Fruit fly (Drosophila melanogaster) whole organism, embryonic: ENCODE results near the gene CG2962.
A peak's percentile ranks its signal among the peaks of the same experiment; 100 is the strongest.

Experiments used
- CG10543 ChIP-seq: fragments of 200-800 bp; sonication (Bioruptor generic); optimal IDR thresholded peaks from 3 replicates; lab custom pipeline; 2017; ENCODE audit warnings: missing biosample characterization, mild to moderate bottlenecking, missing genetic modification characterization, moderate library complexity
- CG10979 ChIP-seq: fragments of 200-800 bp; sonication (Bioruptor generic); optimal IDR thresholded peaks from 2 replicates; lab custom pipeline; 2018; ENCODE audit warnings: missing biosample characterization, mild to moderate bottlenecking, missing genetic modification characterization, moderate library complexity
- CG11093 ChIP-seq: fragments of 200-800 bp; sonication (Bioruptor generic); IDR thresholded peaks from 3 replicates; pipeline ENCODE4 v1.3.6; 2022; ENCODE audit warnings: missing biosample characterization, missing genetic modification characterization
- CG11456 ChIP-seq: fragments of 200-800 bp; sonication (Bioruptor generic); IDR thresholded peaks from 3 replicates; pipeline ENCODE4 v1.3.6; 2022; ENCODE audit warnings: missing biosample characterization, missing genetic modification characterization
- CG1233 ChIP-seq: fragments of 200-800 bp; sonication (Bioruptor generic); optimal IDR thresholded peaks from 4 replicates; lab custom pipeline; 2018; ENCODE audit warnings: missing biosample characterization, mild to moderate bottlenecking, missing genetic modification characterization
- CG13894 ChIP-seq: fragments of 200-800 bp; sonication (Bioruptor generic); optimal IDR thresholded peaks from 3 replicates; lab custom pipeline; 2018; ENCODE audit warnings: missing biosample characterization, mild to moderate bottlenecking, missing genetic modification characterization, moderate library complexity
- CG14667 ChIP-seq: fragments of 200-800 bp; sonication (Bioruptor generic); IDR thresholded peaks from 2 replicates; pipeline ENCODE4 v1.3.6; 2022; ENCODE audit warnings: missing biosample characterization, missing genetic modification characterization
- CG1603 ChIP-seq: fragments of 200-800 bp; sonication (Bioruptor generic); optimal IDR thresholded peaks from 2 replicates; lab custom pipeline; 2019; ENCODE audit warnings: missing biosample characterization, mild to moderate bottlenecking, missing genetic modification characterization, moderate library complexity
- CG2199 ChIP-seq: fragments of 200-800 bp; sonication (Bioruptor generic); IDR thresholded peaks from 3 replicates; pipeline ENCODE4 v1.3.6; 2022; ENCODE audit warnings: missing biosample characterization, missing genetic modification characterization
- CG2202 ChIP-seq: fragments of 200-800 bp; sonication (Bioruptor generic); optimal IDR thresholded peaks from 2 replicates; lab custom pipeline; 2018; ENCODE audit warnings: missing biosample characterization, mild to moderate bottlenecking, missing genetic modification characterization
- CG32767 ChIP-seq: fragments of 200-800 bp; sonication (Bioruptor generic); IDR thresholded peaks from 2 replicates; pipeline ENCODE4 v1.3.6; 2022; ENCODE audit warnings: missing biosample characterization, missing genetic modification characterization
- CG32772 ChIP-seq: fragments of 200-800 bp; sonication (Bioruptor generic); IDR thresholded peaks from 2 replicates; pipeline ENCODE4 v1.3.6; 2022; ENCODE audit warnings: missing biosample characterization, missing genetic modification characterization
- CG34224 ChIP-seq: fragments of 200-800 bp; sonication (Bioruptor generic); IDR thresholded peaks from 3 replicates; pipeline ENCODE4 v1.3.6; 2022; ENCODE audit warnings: missing biosample characterization, missing genetic modification characterization; ENCODE audit not compliant: partially characterized antibody
- CG34422 ChIP-seq: fragments of 200-800 bp; sonication (Bioruptor generic); IDR thresholded peaks from 3 replicates; pipeline ENCODE4 v1.3.6; 2022; ENCODE audit warnings: missing biosample characterization, missing genetic modification characterization
- CG43689 ChIP-seq: fragments of 200-800 bp; sonication (Bioruptor generic); IDR thresholded peaks from 2 replicates; pipeline ENCODE4 v1.3.6; 2022; ENCODE audit warnings: missing biosample characterization, missing genetic modification characterization
- CG4404 ChIP-seq: fragments of 200-800 bp; sonication (Bioruptor generic); IDR thresholded peaks from 2 replicates; pipeline ENCODE4 v1.3.6; 2022; ENCODE audit warnings: missing biosample characterization, missing genetic modification characterization
- CG4730 ChIP-seq: fragments of 200-800 bp; sonication (Bioruptor generic); IDR thresholded peaks from 2 replicates; pipeline ENCODE4 v1.3.6; 2022; ENCODE audit warnings: missing biosample characterization, missing genetic modification characterization
- CG6175 ChIP-seq: fragments of 200-800 bp; sonication (Bioruptor generic); IDR thresholded peaks from 3 replicates; pipeline ENCODE4 v1.3.6; 2022; ENCODE audit warnings: missing biosample characterization, missing genetic modification characterization
- CG6272 ChIP-seq: fragments of 200-800 bp; sonication (Bioruptor generic); IDR thresholded peaks from 2 replicates; pipeline ENCODE4 v1.3.6; 2022; ENCODE audit warnings: missing biosample characterization, missing genetic modification characterization
- CG7963 ChIP-seq: fragments of 200-800 bp; sonication (Bioruptor generic); IDR thresholded peaks from 3 replicates; pipeline ENCODE4 v1.3.6; 2022; ENCODE audit warnings: missing biosample characterization, missing genetic modification characterization; ENCODE audit not compliant: partially characterized antibody
- CG9437 ChIP-seq: fragments of 200-800 bp; sonication (Bioruptor generic); optimal IDR thresholded peaks from 2 replicates; lab custom pipeline; 2018; ENCODE audit warnings: missing biosample characterization, mild to moderate bottlenecking, missing genetic modification characterization
- CG9876 ChIP-seq: fragments of 200-800 bp; sonication (Bioruptor generic); optimal IDR thresholded peaks from 2 replicates; lab custom pipeline; 2016; ENCODE audit warnings: missing biosample characterization, missing genetic modification characterization
- CrebB ChIP-seq: fragments of 200-800 bp; sonication (Bioruptor generic); optimal IDR thresholded peaks from 3 replicates; lab custom pipeline; 2018; ENCODE audit warnings: missing biosample characterization, mild to moderate bottlenecking, missing genetic modification characterization
- Dip3 ChIP-seq: fragments of 200-800 bp; sonication (Bioruptor generic); optimal IDR thresholded peaks from 3 replicates; lab custom pipeline; 2016; ENCODE audit warnings: missing biosample characterization, missing genetic modification characterization
- Ets65A ChIP-seq: fragments of 200-800 bp; sonication (Bioruptor generic); peaks from one replicate; lab custom pipeline; 2016; ENCODE audit warnings: missing biosample characterization, missing genetic modification characterization
- HLH3B ChIP-seq: fragments of 200-800 bp; sonication (Bioruptor generic); IDR thresholded peaks from 2 replicates; pipeline ENCODE4 v1.3.6; 2022; ENCODE audit warnings: missing biosample characterization, missing genetic modification characterization
- Hey ChIP-seq: fragments of 200-800 bp; sonication (Bioruptor generic); optimal IDR thresholded peaks from 3 replicates; lab custom pipeline; 2018; ENCODE audit warnings: missing biosample characterization, mild to moderate bottlenecking, missing genetic modification characterization
- Lim3 ChIP-seq: fragments of 200-800 bp; sonication (Bioruptor generic); IDR thresholded peaks from 2 replicates; pipeline ENCODE4 v1.3.6; 2022; ENCODE audit warnings: missing biosample characterization, missing genetic modification characterization
- Mrtf ChIP-seq: fragments of 200-800 bp; sonication (Bioruptor generic); IDR thresholded peaks from 3 replicates; pipeline ENCODE4 v1.3.6; 2022; ENCODE audit warnings: missing biosample characterization, missing genetic modification characterization
- Ptx1 ChIP-seq: fragments of 200-800 bp; sonication (Bioruptor generic); IDR thresholded peaks from 2 replicates; pipeline ENCODE4 v1.3.6; 2022; ENCODE audit warnings: missing biosample characterization, missing genetic modification characterization
- Ravus ChIP-seq: fragments of 200-800 bp; sonication (Bioruptor generic); IDR thresholded peaks from 2 replicates; pipeline ENCODE4 v1.3.6; 2022; ENCODE audit warnings: missing biosample characterization, missing genetic modification characterization
- TFAM ChIP-seq: fragments of 200-800 bp; sonication (Bioruptor generic); optimal IDR thresholded peaks from 2 replicates; lab custom pipeline; 2017; ENCODE audit warnings: missing biosample characterization, missing genetic modification characterization, inconsistent platforms
- aop ChIP-seq: fragments of 200-800 bp; sonication (Bioruptor generic); IDR thresholded peaks from 2 replicates; pipeline ENCODE4 v1.3.6; 2022; ENCODE audit warnings: missing biosample characterization, missing genetic modification characterization
- ara ChIP-seq: fragments of 200-800 bp; sonication (Bioruptor generic); IDR thresholded peaks from 2 replicates; pipeline ENCODE4 v1.3.6; 2022; ENCODE audit warnings: missing biosample characterization, missing genetic modification characterization
- bcd ChIP-seq: fragments of 200-800 bp; sonication (Bioruptor generic); optimal IDR thresholded peaks from 2 replicates; lab custom pipeline; 2017; ENCODE audit warnings: missing biosample characterization, mild to moderate bottlenecking, missing genetic modification characterization
- br ChIP-seq: fragments of >200 bp; optimal IDR thresholded peaks from 2 replicates; lab custom pipeline; 2017
- dati ChIP-seq: fragments of 200-800 bp; sonication (Bioruptor generic); IDR thresholded peaks from 2 replicates; pipeline ENCODE4 v1.3.6; 2022; ENCODE audit warnings: missing biosample characterization, missing genetic modification characterization
- disco-r ChIP-seq: fragments of 200-800 bp; sonication (Bioruptor generic); optimal IDR thresholded peaks from 2 replicates; lab custom pipeline; 2016; ENCODE audit warnings: missing biosample characterization, missing genetic modification characterization
- grau ChIP-seq: fragments of 200-800 bp; optimal IDR thresholded peaks from 3 replicates; lab custom pipeline; 2019; ENCODE audit warnings: missing biosample characterization, mild to moderate bottlenecking, missing genetic modification characterization, moderate library complexity
- ham ChIP-seq: fragments of 200-800 bp; sonication (Bioruptor generic); IDR thresholded peaks from 2 replicates; pipeline ENCODE4 v1.3.6; 2022; ENCODE audit warnings: missing biosample characterization, missing genetic modification characterization
- kah ChIP-seq: fragments of 200-800 bp; sonication (Bioruptor generic); optimal IDR thresholded peaks from 2 replicates; lab custom pipeline; 2018; ENCODE audit warnings: missing biosample characterization, mild to moderate bottlenecking, missing genetic modification characterization
- mirr ChIP-seq: fragments of 200-800 bp; sonication (Bioruptor generic); optimal IDR thresholded peaks from 3 replicates; lab custom pipeline; 2018; ENCODE audit warnings: missing biosample characterization, mild to moderate bottlenecking, missing genetic modification characterization
- nerfin-1 ChIP-seq: fragments of 200-800 bp; sonication (Bioruptor generic); optimal IDR thresholded peaks from 3 replicates; lab custom pipeline; 2019; ENCODE audit warnings: missing biosample characterization, mild to moderate bottlenecking, missing genetic modification characterization, moderate library complexity
- otp ChIP-seq: fragments of 200-800 bp; sonication (Bioruptor generic); IDR thresholded peaks from 3 replicates; pipeline ENCODE4, ENCODE4 v1.3.6; 2022; ENCODE audit warnings: missing biosample characterization, missing genetic modification characterization
- pfk ChIP-seq: fragments of 200-800 bp; sonication (Bioruptor generic); optimal IDR thresholded peaks from 2 replicates; lab custom pipeline; 2018; ENCODE audit warnings: missing biosample characterization, mild to moderate bottlenecking, missing genetic modification characterization, moderate library complexity
- pros ChIP-seq: fragments of 200-800 bp; sonication (Bioruptor generic); optimal IDR thresholded peaks from 3 replicates; lab custom pipeline; 2019; ENCODE audit warnings: missing biosample characterization, mild to moderate bottlenecking, missing genetic modification characterization, moderate library complexity
- pzg ChIP-seq: fragments of 200-800 bp; sonication (Bioruptor generic); optimal IDR thresholded peaks from 3 replicates; lab custom pipeline; 2018; ENCODE audit warnings: missing biosample characterization, mild to moderate bottlenecking, missing genetic modification characterization, moderate library complexity
- rib ChIP-seq: fragments of 200-800 bp; sonication (Bioruptor generic); IDR thresholded peaks from 2 replicates; pipeline ENCODE4 v1.3.6; 2022; ENCODE audit warnings: missing biosample characterization, missing genetic modification characterization
- stc ChIP-seq: fragments of 200-800 bp; sonication (Bioruptor generic); IDR thresholded peaks from 2 replicates; pipeline ENCODE4 v1.3.6; 2022; ENCODE audit warnings: missing biosample characterization, missing genetic modification characterization
- zen2 ChIP-seq: fragments of 200-800 bp; sonication (Bioruptor generic); IDR thresholded peaks from 3 replicates; pipeline ENCODE4 v1.3.6; 2022; ENCODE audit warnings: missing biosample characterization, missing genetic modification characterization; ENCODE audit not compliant: partially characterized antibody
- zfh1 ChIP-seq: fragments of 200-800 bp; sonication (Bioruptor generic); IDR thresholded peaks from 3 replicates; pipeline ENCODE4 v1.3.6; 2022; ENCODE audit warnings: missing biosample characterization, missing genetic modification characterization

The CG2962 gene

dm6 chrX:10211128-10211914 is 5.1 kb downstream of the CG2962 start (continued):
- TF ChIP-seq stc (GFP tag; lab: Robert Waterston, UW) (peak; percentile 44; the same call in 1 of the 2 replicates), Dip3 (peak; percentile 64), CG11456 (GFP tag; lab: Robert Waterston, UW) (no peak), CG32772 (GFP tag; lab: Robert Waterston, UW) (no peak), Hey (tag; lab: Kevin White, UChicago) (no peak), CG10979 (peak; percentile 64), Ravus (GFP tag; lab: Robert Waterston, UW) (no peak), CG6175 (GFP tag; lab: Robert Waterston, UW) (no peak), dati (GFP tag; lab: Robert Waterston, UW) (no peak), otp (GFP tag; lab: Robert Waterston, UW) (no peak), ara (no peak), CG14667 (GFP tag; lab: Robert Waterston, UW) (no peak), CG1603 (no peak), CG4730 (no peak), CrebB (no peak), zfh1 (GFP tag; lab: Robert Waterston, UW) (0 out of 3 replicates have a peak, but pooled peaks have one; percentile 43), CG34224 (GFP tag; lab: Robert Waterston, UW) (peak; percentile 39), pzg (no peak), pros (GFP tag; lab: Kevin White, UChicago) (no peak), br (lab: Kevin White, UChicago) (no peak), pfk (no peak), CG10543 (GFP tag; lab: Kevin White, UChicago) (no peak), ham (GFP tag; lab: Robert Waterston, UW) (no peak), HLH3B (GFP tag; lab: Robert Waterston, UW) (no peak), bcd (GFP tag; lab: Kevin White, UChicago) (peak; percentile 53), CG2202 (tag; lab: Kevin White, UChicago) (peak; percentile 19), CG32767 (no peak), CG34422 (GFP tag; lab: Robert Waterston, UW) (no peak), nerfin-1 (tag; lab: Kevin White, UChicago) (no peak), Ets65A (GFP tag; lab: Kevin White, UChicago) (no peak), mirr (GFP tag; lab: Kevin White, UChicago) (peak; percentile 19), CG2199 (GFP tag; lab: Robert Waterston, UW) (no peak), CG9437 (peak; percentile 56), kah (GFP tag; lab: Kevin White, UChicago) (no peak), Mrtf (GFP tag; lab: Robert Waterston, UW) (no peak), CG6272 (GFP tag; lab: Robert Waterston, UW) (no peak), Lim3 (GFP tag; lab: Robert Waterston, UW) (no peak), CG9876 (GFP tag; lab: Kevin White, UChicago) (no peak), CG7963 (GFP tag; lab: Robert Waterston, UW) (no peak), CG13894 (peak; percentile 87), TFAM (GFP tag; lab: Kevin White, UChicago) (no peak), grau (tag; lab: Kevin White, UChicago) (peak; percentile 80), disco-r (peak; percentile 31), CG11093 (GFP tag; lab: Robert Waterston, UW) (no peak), Ptx1 (GFP tag; lab: Robert Waterston, UW) (peak; percentile 51), aop (GFP tag; lab: Robert Waterston, UW) (no peak), rib (GFP tag; lab: Robert Waterston, UW) (no peak), CG43689 (GFP tag; lab: Robert Waterston, UW) (no peak), CG4404 (GFP tag; lab: Robert Waterston, UW) (no peak), zen2 (GFP tag; lab: Robert Waterston, UW) (no peak), CG1233 (GFP tag; lab: Kevin White, UChicago) (peak; percentile 38)
